Worm (Caenorhabditis elegans) whole organism, L1 larva: ENCODE measurements around the gene taf-9.

ENCODE experiments used
- C04F5.9 ChIP-seq: sonication (generic microtip); optimal IDR thresholded peaks from 2 replicates; lab custom pipeline; 2016; ENCODE audit warnings: missing genetic modification characterization, missing compliant biosample characterization
- C34B4.2 ChIP-seq: sonication (generic microtip); optimal IDR thresholded peaks from 2 replicates; lab custom pipeline; 2017; ENCODE audit warnings: mild to moderate bottlenecking, missing genetic modification characterization, missing compliant biosample characterization
- F16B12.6 ChIP-seq: fragments of 150-350 bp; optimal IDR thresholded peaks from 2 replicates; lab custom pipeline; 2014; ENCODE audit warnings: missing biosample characterization, missing genetic modification characterization
- Y116A8C.19 ChIP-seq: sonication (generic microtip); optimal IDR thresholded peaks from 2 replicates; lab custom pipeline; 2016; ENCODE audit warnings: missing compliant biosample characterization, missing genetic modification characterization, borderline replicate concordance
- aly-2 ChIP-seq: fragments of 150-350 bp; optimal IDR thresholded peaks from 2 replicates; lab custom pipeline; 2014; ENCODE audit warnings: missing biosample characterization, missing genetic modification characterization
- blmp-1 ChIP-seq: fragments of 150-350 bp; optimal IDR thresholded peaks from 2 replicates; lab custom pipeline; 2014; ENCODE audit warnings: missing biosample characterization, missing genetic modification characterization
- ceh-8 ChIP-seq: fragments of 200-800 bp; sonication (Bioruptor generic); optimal IDR thresholded peaks from 2 replicates; lab custom pipeline; 2018; ENCODE audit warnings: mild to moderate bottlenecking, missing genetic modification characterization, moderate library complexity, missing compliant biosample characterization
- ceh-88 ChIP-seq: fragments of 200-800 bp; sonication (Bioruptor generic); IDR thresholded peaks from 2 replicates; pipeline ENCODE4 v1.3.6; 2022; ENCODE audit warnings: missing genetic modification characterization, missing compliant biosample characterization
- dpl-1 ChIP-seq, 3 experiments: fragments of 150-350 bp in 2 of 3; sonication (generic microtip) in 1 of 3; optimal IDR thresholded peaks; 2 replicates each; lab custom pipeline; 2014 to 2017; ENCODE audit warnings: missing biosample characterization in 3 of 3, missing genetic modification characterization in 3 of 3, missing genetic modification reagents in 3 of 3
- efl-3 ChIP-seq: fragments of 200-800 bp; sonication (Bioruptor generic); optimal IDR thresholded peaks from 2 replicates; lab custom pipeline; 2018; ENCODE audit warnings: mild to moderate bottlenecking, missing genetic modification characterization, missing compliant biosample characterization
- elt-3 ChIP-seq, 6 experiments: fragments of 150-350 bp in 1 of 6; sonication (generic microtip); optimal IDR thresholded peaks; 2 replicates each; lab custom pipeline; 2017 to 2018; ENCODE audit warnings: missing biosample characterization in 6 of 6, missing genetic modification characterization in 6 of 6, inconsistent platforms in 1 of 6
- ets-5 ChIP-seq: fragments of 200-800 bp; sonication (Bioruptor generic); IDR thresholded peaks from 2 replicates; pipeline ENCODE4 v1.3.6; 2022; ENCODE audit warnings: missing genetic modification characterization, missing compliant biosample characterization
- fkh-10 ChIP-seq: sonication (generic microtip); optimal IDR thresholded peaks from 2 replicates; lab custom pipeline; 2017; ENCODE audit warnings: missing biosample characterization, missing genetic modification reagents, missing genetic modification characterization
- grh-1 ChIP-seq: fragments of 200-800 bp; sonication (Bioruptor generic); IDR thresholded peaks from 2 replicates; pipeline ENCODE4 v1.3.6; 2022; ENCODE audit warnings: missing genetic modification reagents, missing genetic modification characterization, missing compliant biosample characterization
- hpl-2 ChIP-seq: fragments of 150-350 bp; optimal IDR thresholded peaks from 2 replicates; lab custom pipeline; 2014; ENCODE audit warnings: missing biosample characterization, missing genetic modification reagents, missing genetic modification characterization
- jun-1 ChIP-seq: fragments of 150-350 bp; optimal IDR thresholded peaks from 2 replicates; lab custom pipeline; 2014; ENCODE audit warnings: missing biosample characterization, missing genetic modification reagents, missing genetic modification characterization
- lin-14 ChIP-seq: fragments of 200-800 bp; sonication (Bioruptor generic); optimal IDR thresholded peaks from 2 replicates; lab custom pipeline; 2018; ENCODE audit warnings: mild to moderate bottlenecking, missing genetic modification characterization, moderate library complexity, missing compliant biosample characterization
- lin-15B ChIP-seq: fragments of 150-350 bp; sonication (generic microtip); optimal IDR thresholded peaks from 3 replicates; lab custom pipeline; 2014; ENCODE audit warnings: missing biosample characterization, missing genetic modification characterization
- mab-9 ChIP-seq: fragments of 200-800 bp; sonication (Bioruptor generic); IDR thresholded peaks from 2 replicates; pipeline ENCODE4 v1.3.6; 2022; ENCODE audit warnings: missing genetic modification reagents, missing genetic modification characterization, missing compliant biosample characterization
- mdl-1 ChIP-seq, 2 experiments: fragments of 150-350 bp; optimal IDR thresholded peaks; 2 replicates each; lab custom pipeline; 2014 to 2017; ENCODE audit warnings: missing biosample characterization in 2 of 2, missing genetic modification characterization in 2 of 2, inconsistent platforms in 1 of 2
- mef-2 ChIP-seq: fragments of 150-350 bp; optimal IDR thresholded peaks from 2 replicates; lab custom pipeline; 2014; ENCODE audit warnings: missing biosample characterization, missing genetic modification characterization
- nhr-11 ChIP-seq: fragments of 150-350 bp; optimal IDR thresholded peaks from 2 replicates; lab custom pipeline; 2014; ENCODE audit warnings: missing biosample characterization, missing genetic modification characterization
- nhr-20 ChIP-seq: sonication (generic microtip); optimal IDR thresholded peaks from 2 replicates; lab custom pipeline; 2016; ENCODE audit warnings: mild to moderate bottlenecking, missing genetic modification characterization, missing compliant biosample characterization
- nhr-28 ChIP-seq: fragments of 150-350 bp; optimal IDR thresholded peaks from 2 replicates; lab custom pipeline; 2014; ENCODE audit warnings: missing biosample characterization, missing genetic modification characterization
- nhr-71 ChIP-seq: sonication (generic microtip); optimal IDR thresholded peaks from 2 replicates; lab custom pipeline; 2016; ENCODE audit warnings: mild to moderate bottlenecking, missing genetic modification characterization, moderate library complexity, missing compliant biosample characterization
- nhr-76 ChIP-seq: sonication (generic microtip); optimal IDR thresholded peaks from 2 replicates; lab custom pipeline; 2017; ENCODE audit warnings: missing biosample characterization, missing genetic modification characterization
- nhr-85 ChIP-seq: sonication (generic microtip); peaks from one replicate; lab custom pipeline; 2016; ENCODE audit warnings: missing genetic modification characterization, inconsistent platforms, missing compliant biosample characterization
- snu-23 ChIP-seq: sonication (generic microtip); optimal IDR thresholded peaks from 2 replicates; lab custom pipeline; 2016; ENCODE audit warnings: missing genetic modification characterization, missing compliant biosample characterization
- unc-130 ChIP-seq: fragments of 150-350 bp; optimal IDR thresholded peaks from 2 replicates; lab custom pipeline; 2017; ENCODE audit warnings: missing biosample characterization, missing genetic modification characterization, inconsistent platforms
- unc-86 ChIP-seq: sonication (generic microtip); optimal IDR thresholded peaks from 2 replicates; lab custom pipeline; 2016; ENCODE audit warnings: missing genetic modification characterization, missing compliant biosample characterization
- unc-98 ChIP-seq: fragments of 200-800 bp; sonication (Bioruptor generic); IDR thresholded peaks from 2 replicates; pipeline ENCODE4 v1.3.6; 2022; ENCODE audit warnings: missing genetic modification characterization, missing compliant biosample characterization
- zip-4 ChIP-seq: fragments of 200-800 bp; sonication (Bioruptor generic); optimal IDR thresholded peaks from 2 replicates; lab custom pipeline; 2018; ENCODE audit warnings: mild to moderate bottlenecking, missing genetic modification characterization, moderate library complexity, missing compliant biosample characterization
- ztf-11 ChIP-seq, 2 experiments: sonication (generic microtip); optimal IDR thresholded peaks; 2 replicates each; lab custom pipeline; 2016 to 2017; ENCODE audit warnings: missing genetic modification characterization in 2 of 2, missing biosample characterization in 1 of 2, missing compliant biosample characterization in 1 of 2

The taf-9 gene

ce11 chrIII:13624226-13624625 lies at the start of gene taf-9:
taf-9 (plus strand) TSS chrIII:13624276.
- TF ChIP-seq ztf-11 (tag; optimal IDR thresholded peaks at IDR 0.05; lab: Kevin White, UChicago), result peak in 1 of 2 experiments; percentile 6
- TF ChIP-seq dpl-1 (GFP tag; optimal IDR thresholded peaks at IDR 0.05; lab: Kevin White, UChicago), result no peak

- peak; percentile 70 for TF ChIP-seq blmp-1
- TF ChIP-seq mdl-1 (tag; optimal IDR thresholded peaks at IDR 0.05; lab: Kevin White, UChicago), result no peak
- no peak for TF ChIP-seq aly-2 (tag; lab: Kevin White, UChicago)
- peak; percentile 37 for TF ChIP-seq nhr-85 (tag; lab: Kevin White, UChicago)
- TF ChIP-seq nhr-28 (tag; lab: Kevin White, UChicago), result no peak
- peak in 1 of 6 experiments; percentile 55 for TF ChIP-seq elt-3 (tag; optimal IDR thresholded peaks at IDR 0.05; lab: Kevin White, UChicago)
- TF ChIP-seq, all 84 proteins: peak for 3
Observed at ce11 chrIII:13575610-13576232, 48.4 kb upstream of the taf-9 start, which contains the start of gene osm-7. osm-7 (plus strand) TSS chrIII:13576182.

ce11 chrIII:13580076-13580475 lies 44.0 kb upstream of the taf-9 start:
- TF ChIP-seq ceh-88 (GFP tag; lab: Robert Waterston, UW) (no peak), mef-2 (tag; lab: Kevin White, UChicago) (no peak), grh-1 (GFP tag; lab: Robert Waterston, UW) (0 out of 2 replicates have a peak, but pooled peaks have one; percentile 14), F16B12.6 (tag; lab: Kevin White, UChicago) (no peak), hpl-2 (GFP tag; lab: Kevin White, UChicago) (no peak)

ce11 chrIII:13580538-13580937 lies 43.5 kb upstream of the taf-9 start, which contains the start of gene T05D4.5:
T05D4.5 (plus strand) TSS chrIII:13580838.
- TF ChIP-seq ceh-8 (no peak), zip-4 (GFP tag; lab: Kevin White, UChicago) (no peak), efl-3 (GFP tag; lab: Kevin White, UChicago) (no peak), fkh-10 (GFP tag; lab: Kevin White, UChicago) (no peak), unc-86 (tag; lab: Kevin White, UChicago) (no peak), nhr-76 (tag; lab: Kevin White, UChicago) (no peak)

- TF ChIP-seq C34B4.2 (tag; lab: Kevin White, UChicago) (no peak), elt-3 (tag; optimal IDR thresholded peaks at IDR 0.05; lab: Kevin White, UChicago) (no peak), nhr-20 (tag; lab: Kevin White, UChicago) (no peak), nhr-11 (no peak), unc-130 (tag; lab: Kevin White, UChicago) (no peak), Y116A8C.19 (tag; lab: Kevin White, UChicago) (no peak), snu-23 (GFP tag; lab: Kevin White, UChicago) (no peak), jun-1 (no peak), grh-1 (GFP tag; lab: Robert Waterston, UW) (no peak), nhr-71 (tag; lab: Kevin White, UChicago) (no peak), C04F5.9 (tag; lab: Kevin White, UChicago) (no peak), unc-98 (GFP tag; lab: Robert Waterston, UW) (no peak), lin-14 (no peak), lin-15B (tag; lab: Kevin White, UChicago) (no peak)
Observed at ce11 chrIII:13581727-13582126, 42.3 kb upstream of the taf-9 start.

ce11 chrIII:13585136-13585535 lies 38.9 kb upstream of the taf-9 start:
- TF ChIP-seq mab-9 (GFP tag; lab: Robert Waterston, UW) (0 out of 2 replicates have a peak, but pooled peaks have one; percentile 36), grh-1 (GFP tag; lab: Robert Waterston, UW) (peak; percentile 18; the same call in 1 of the 2 replicates), ets-5 (GFP tag; lab: Robert Waterston, UW) (0 out of 2 replicates have a peak, but pooled peaks have one; percentile 76)
